Worm (Caenorhabditis elegans): Measurements from ENCODE around the gene srbc-40.

The srbc-40 gene

DNA sequence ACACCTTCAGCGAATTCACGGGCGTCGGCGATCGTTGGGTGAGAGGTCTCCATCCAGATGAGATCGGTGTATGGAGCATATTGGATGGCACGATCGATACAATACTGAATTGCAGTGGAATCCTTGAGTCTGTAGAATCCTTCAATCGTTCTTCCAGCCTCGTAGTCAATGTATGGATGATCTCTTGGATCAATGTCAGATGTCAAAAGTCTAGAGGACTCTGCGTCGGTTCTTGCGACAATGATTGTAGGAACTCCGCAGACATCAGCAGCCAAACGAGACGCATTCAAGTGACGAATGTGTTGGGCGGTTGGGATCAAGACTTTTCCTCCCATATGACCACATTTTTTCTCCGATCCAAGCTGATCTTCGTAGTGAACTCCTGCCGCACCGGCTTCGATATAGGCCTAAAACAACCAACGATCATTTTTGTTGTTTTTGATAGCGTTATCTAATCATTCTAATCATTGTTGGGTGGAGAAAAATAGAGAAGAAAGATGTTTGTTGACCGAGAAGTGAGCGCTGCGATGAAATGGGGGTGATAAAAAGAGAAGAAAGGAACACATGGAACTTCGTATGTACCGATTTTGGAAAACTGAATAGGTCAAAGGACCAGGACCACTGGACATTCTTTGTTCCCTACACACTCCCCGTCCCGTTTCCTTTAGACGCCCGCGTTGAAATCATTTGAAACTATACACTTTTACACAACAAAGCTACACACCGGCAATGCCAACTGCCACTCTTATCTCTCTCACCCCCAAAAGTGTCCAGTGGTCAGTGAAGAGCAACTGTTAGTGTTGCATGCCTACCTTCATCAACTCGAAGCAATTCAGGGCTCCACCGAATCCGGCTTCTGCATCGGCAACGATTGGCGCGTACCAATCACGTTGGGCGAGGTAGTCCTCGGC, 7.2 kb upstream of the srbc-40 start (continued):
- TF ChIP-seq lin-14 (GFP tag; optimal IDR thresholded peaks at IDR 0.05), result peak; percentile 31
- TF ChIP-seq isw-1 (GFP tag; IDR thresholded peaks at IDR 0.05), result no peak
- no peak for TF ChIP-seq sptf-1 (tag; optimal IDR thresholded peaks at IDR 0.05)
- no peak for TF ChIP-seq pag-3 (tag; optimal IDR thresholded peaks at IDR 0.05; ENCODE audit: borderline replicate concordance, insufficient read depth)
- TF ChIP-seq nhr-11 (tag; optimal IDR thresholded peaks at IDR 0.05), result no peak
- no peak for TF ChIP-seq zip-4 (GFP tag; optimal IDR thresholded peaks at IDR 0.05)
- TF ChIP-seq pqm-1 (tag; optimal IDR thresholded peaks at IDR 0.05), result no peak
- TF ChIP-seq lin-13 (GFP tag; optimal IDR thresholded peaks at IDR 0.05), result no peak
- no peak for TF ChIP-seq nhr-12 (tag; optimal IDR thresholded peaks at IDR 0.05)
- no peak for TF ChIP-seq mef-2 (tag; optimal IDR thresholded peaks at IDR 0.05)
- TF ChIP-seq nhr-77 (tag; optimal IDR thresholded peaks at IDR 0.05), result no peak
- TF ChIP-seq dsc-1 (tag; optimal IDR thresholded peaks at IDR 0.05), result no peak

ce11 chrV:725807-726572, 6.4 kb upstream of the srbc-40 start:
- TF ChIP-seq nhr-20 (tag; optimal IDR thresholded peaks at IDR 0.05), result no peak
- TF ChIP-seq unc-62 (GFP tag; optimal IDR thresholded peaks at IDR 0.05), result no peak
- peak; percentile 7 for TF ChIP-seq lir-3 (tag; optimal IDR thresholded peaks at IDR 0.05; ENCODE audit: poor library complexity)
- TF ChIP-seq mep-1 (tag; optimal IDR thresholded peaks at IDR 0.05), result no peak
- TF ChIP-seq unc-130 (tag; optimal IDR thresholded peaks at IDR 0.05), result no peak
- TF ChIP-seq nhr-47 (tag; optimal IDR thresholded peaks at IDR 0.05), result no peak
- TF ChIP-seq ztf-4 (tag; optimal IDR thresholded peaks at IDR 0.05), result no peak
- TF ChIP-seq efl-1 (optimal IDR thresholded peaks at IDR 0.05), result no peak
- TF ChIP-seq efl-1 (GFP tag; optimal IDR thresholded peaks at IDR 0.05 in 1 of 2), result peak in 1 of 2 experiments; percentile 82
- TF ChIP-seq mef-2 (tag; optimal IDR thresholded peaks at IDR 0.05), result no peak
- TF ChIP-seq C34B4.2 (tag; optimal IDR thresholded peaks at IDR 0.05), result no peak
- no peak for TF ChIP-seq pag-3 (tag; optimal IDR thresholded peaks at IDR 0.05; ENCODE audit: borderline replicate concordance, insufficient read depth)
- TF ChIP-seq ets-5 (GFP tag; IDR thresholded peaks at IDR 0.05), result no peak
- TF ChIP-seq unc-86 (tag; optimal IDR thresholded peaks at IDR 0.05), result no peak
- TF ChIP-seq aly-2 (tag; optimal IDR thresholded peaks at IDR 0.05), result peak; percentile 1
- no peak for TF ChIP-seq grh-1 (GFP tag; IDR thresholded peaks at IDR 0.05)
- no peak for TF ChIP-seq F16B12.6 (tag; optimal IDR thresholded peaks at IDR 0.05)
- no peak for TF ChIP-seq mdl-1 (tag; optimal IDR thresholded peaks at IDR 0.05)
- no peak for TF ChIP-seq nhr-84 (tag; optimal IDR thresholded peaks at IDR 0.05)
- no peak for TF ChIP-seq zip-4 (GFP tag; optimal IDR thresholded peaks at IDR 0.05)
- TF ChIP-seq Y116A8C.19 (tag; optimal IDR thresholded peaks at IDR 0.05; ENCODE audit: borderline replicate concordance), result no peak
- no peak for TF ChIP-seq C04F5.9 (tag; optimal IDR thresholded peaks at IDR 0.05)
- TF ChIP-seq ama-1 (optimal IDR thresholded peaks at IDR 0.05), result peak; percentile 66
- no peak for TF ChIP-seq vab-15 (tag; optimal IDR thresholded peaks at IDR 0.05)
- no peak for TF ChIP-seq tbx-2 (tag; optimal IDR thresholded peaks at IDR 0.05)
- TF ChIP-seq ceh-90 (tag; optimal IDR thresholded peaks at IDR 0.05), result no peak
- no peak for TF ChIP-seq lin-39 (tag; optimal IDR thresholded peaks at IDR 0.05)
- TF ChIP-seq dpl-1 (GFP tag; optimal IDR thresholded peaks at IDR 0.05), result no peak
- no peak for TF ChIP-seq sup-37 (GFP tag; optimal IDR thresholded peaks at IDR 0.05)
- TF ChIP-seq hpl-2 (GFP tag; optimal IDR thresholded peaks at IDR 0.05), result no peak
- no peak for TF ChIP-seq zag-1 (tag; optimal IDR thresholded peaks at IDR 0.05)
- TF ChIP-seq sox-4 (tag; optimal IDR thresholded peaks at IDR 0.05), result no peak
- TF ChIP-seq elt-3 (tag; optimal IDR thresholded peaks at IDR 0.05), result peak in 1 of 6 experiments; percentile 38
- TF ChIP-seq snu-23 (GFP tag; optimal IDR thresholded peaks at IDR 0.05), result no peak
- TF ChIP-seq lsy-2 (tag; optimal IDR thresholded peaks at IDR 0.05), result no peak
- no peak for TF ChIP-seq snpc-4 (tag; optimal IDR thresholded peaks at IDR 0.05)
- TF ChIP-seq fos-1 (tag; optimal IDR thresholded peaks at IDR 0.05), result no peak
- no peak for TF ChIP-seq nhr-85 (tag)
- no peak for TF ChIP-seq sptf-1 (tag; optimal IDR thresholded peaks at IDR 0.05)
- peak in 1 of 2 experiments; percentile 58 for TF ChIP-seq lin-35 (GFP tag; optimal IDR thresholded peaks at IDR 0.05)
- no peak for TF ChIP-seq nhr-90 (tag; optimal IDR thresholded peaks at IDR 0.05; ENCODE audit: poor library complexity)
- TF ChIP-seq lin-13 (GFP tag; optimal IDR thresholded peaks at IDR 0.05), result no peak

All from whole organism, L1 larva.